Worm (Caenorhabditis elegans) whole organism, L4/young adult: ENCODE measurements around the gene znf-782.

Experiments
- W03F9.2 ChIP-seq: fragments of 150-350 bp; optimal IDR thresholded peaks from 2 replicates; lab custom pipeline; 2014; ENCODE audit warnings: missing biosample characterization, missing genetic modification characterization
- dao-5 ChIP-seq: sonication (generic microtip); optimal IDR thresholded peaks from 2 replicates; lab custom pipeline; 2016; ENCODE audit warnings: missing genotype, missing genetic modification characterization, moderate library complexity, missing compliant biosample characterization
- him-1 ChIP-seq: sonication (generic microtip); optimal IDR thresholded peaks from 2 replicates; lab custom pipeline; 2016; ENCODE audit warnings: missing genotype, missing genetic modification reagents, missing genetic modification characterization, missing compliant biosample characterization

DNA sequence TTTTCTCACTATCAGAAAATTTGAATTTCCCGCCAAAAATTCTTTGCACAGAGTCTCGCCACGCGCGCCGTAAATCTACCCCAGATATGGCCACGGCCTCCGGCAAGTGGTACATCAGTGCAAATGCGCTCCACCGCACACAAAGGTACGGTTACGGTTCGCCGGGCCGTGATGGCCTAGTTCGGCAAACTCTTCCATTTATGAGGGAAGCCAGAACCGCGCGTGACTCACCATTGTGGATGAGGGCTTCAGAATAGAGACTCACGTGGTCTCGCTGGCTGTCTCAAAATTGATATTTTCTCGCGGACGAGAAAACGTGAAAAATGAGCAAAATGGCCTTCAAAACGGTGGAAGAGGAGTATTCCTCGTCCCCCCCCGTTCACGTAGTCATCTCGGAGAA lies 47.5 kb downstream of the znf-782 start:
- TF ChIP-seq dao-5 (tag; lab: Kevin White, UChicago) (no peak), him-1 (tag; lab: Kevin White, UChicago) (no peak), W03F9.2 (tag; lab: Kevin White, UChicago) (no peak)
